Fruit fly (Drosophila melanogaster): Measurements from ENCODE around the gene CG14949.

Gene CG14949

DNA sequence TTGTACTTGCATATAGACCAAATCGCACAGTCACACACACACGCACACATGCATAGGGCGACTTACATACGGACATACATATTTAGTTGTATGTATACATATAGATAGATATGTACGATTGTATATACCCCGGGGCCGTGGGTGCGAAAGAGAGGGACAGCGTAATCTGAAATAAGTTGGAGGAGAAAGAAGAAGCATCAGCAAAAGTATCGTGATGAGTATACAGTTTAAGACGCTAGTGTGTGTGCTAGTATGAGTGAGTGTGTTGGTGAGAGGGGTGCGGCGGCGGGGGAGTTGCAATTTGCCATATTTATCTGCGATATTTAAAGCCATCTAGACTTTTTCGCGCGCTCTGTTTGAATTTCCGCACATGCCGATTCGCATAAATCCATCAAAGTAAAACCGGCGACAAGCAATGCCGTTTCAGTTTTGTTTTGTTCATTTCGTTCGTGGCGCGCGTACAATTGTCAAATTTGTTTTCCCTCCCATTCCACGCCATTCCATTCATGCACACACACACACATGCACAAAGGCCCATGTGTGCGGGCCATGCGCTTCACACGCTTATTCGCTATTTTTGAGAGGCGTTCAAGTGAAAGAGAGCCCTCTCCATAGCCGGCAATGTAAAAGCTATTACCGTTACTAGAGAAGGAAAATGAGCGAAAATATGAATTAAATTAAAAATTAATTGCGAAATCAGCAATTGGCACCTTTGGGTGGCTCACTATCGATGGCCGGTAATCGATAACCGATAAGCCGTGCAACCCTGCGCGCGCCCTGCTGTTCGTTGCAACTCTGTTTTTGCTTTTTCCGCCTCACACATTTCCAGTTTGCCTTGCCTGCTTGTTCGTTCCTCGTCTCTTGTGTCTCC lies 8.1 kb downstream of the CG14949 start (continued):
- TF ChIP-seq NC2α (GFP tag; optimal IDR thresholded peaks at IDR 0.05) (peak; percentile 73), rib (GFP tag; IDR thresholded peaks at IDR 0.05) (peak; percentile 94), ken (GFP tag; IDR thresholded peaks at IDR 0.05) (peak; percentile 78; the same call in 2 of the 3 replicates), Dek (tag; optimal IDR thresholded peaks at IDR 0.05) (no peak), ATbp (GFP tag; optimal IDR thresholded peaks at IDR 0.05) (peak; percentile 76), Pdp1 (GFP tag; optimal IDR thresholded peaks at IDR 0.05) (peak; percentile 79 to 84), Sry-β (GFP tag; optimal IDR thresholded peaks at IDR 0.05) (peak; percentile 51), cwo (GFP tag; optimal IDR thresholded peaks at IDR 0.05) (peak; percentile 48), CG17829 (tag; optimal IDR thresholded peaks at IDR 0.05) (peak; percentile 78), CG18619 (GFP tag; optimal IDR thresholded peaks at IDR 0.05) (peak; percentile 86), eyg (GFP tag; optimal IDR thresholded peaks at IDR 0.05) (peak; percentile 82), croc (GFP tag; conservative IDR thresholded peaks at IDR 0.05) (0 out of 3 replicates have a peak, but pooled peaks have one; percentile 19), yki (optimal IDR thresholded peaks at IDR 0.05) (no peak), pzg (GFP tag; optimal IDR thresholded peaks at IDR 0.05) (peak; percentile 72), CG18476 (GFP tag; optimal IDR thresholded peaks at IDR 0.05) (peak; percentile 61), CG5180 (GFP tag; optimal IDR thresholded peaks at IDR 0.05) (peak; percentile 80), CG15696 (tag; optimal IDR thresholded peaks at IDR 0.05) (peak; percentile 49), CG4820 (GFP tag; optimal IDR thresholded peaks at IDR 0.05) (peak; percentile 40), GATAe (GFP tag; conservative IDR thresholded peaks at IDR 0.05) (no peak), CG6689 (GFP tag; IDR thresholded peaks at IDR 0.05) (peak; percentile 61), CG10267 (tag; optimal IDR thresholded peaks at IDR 0.05) (peak; percentile 81), kni (GFP tag; optimal IDR thresholded peaks at IDR 0.05) (peak; percentile 94), MBD-R2 (GFP tag; IDR thresholded peaks at IDR 0.05) (peak; percentile 67), mirr (GFP tag; optimal IDR thresholded peaks at IDR 0.05) (peak; percentile 96), CG14014 (GFP tag; IDR thresholded peaks at IDR 0.05) (peak; percentile 81), CG12104 (GFP tag; optimal IDR thresholded peaks at IDR 0.05) (peak; percentile 91), TFAM (GFP tag; optimal IDR thresholded peaks at IDR 0.05) (peak; percentile 47), pfk (GFP tag; optimal IDR thresholded peaks at IDR 0.05) (peak; percentile 77), CG7987 (GFP tag; optimal IDR thresholded peaks at IDR 0.05) (peak; percentile 91), amos (GFP tag; IDR thresholded peaks at IDR 0.05; ENCODE audit: partially characterized antibody) (peak; percentile 79), CG2116 (GFP tag; optimal IDR thresholded peaks at IDR 0.05) (peak; percentile 100), gro (GFP tag; optimal IDR thresholded peaks at IDR 0.05) (peak; percentile 73), CoRest (tag; optimal IDR thresholded peaks at IDR 0.05) (peak; percentile 68), NfI (GFP tag; optimal IDR thresholded peaks at IDR 0.05) (peak; percentile 92), ab (GFP tag; optimal IDR thresholded peaks at IDR 0.05) (peak; percentile 30), ac (GFP tag; optimal IDR thresholded peaks at IDR 0.05) (peak; percentile 86), CG2199 (GFP tag; IDR thresholded peaks at IDR 0.05) (peak; percentile 65; the same call in 1 of the 3 replicates), fd64A (GFP tag; optimal IDR thresholded peaks at IDR 0.05) (peak; percentile 89), CG3281 (GFP tag; optimal IDR thresholded peaks at IDR 0.05) (peak; percentile 91), ap (GFP tag; IDR thresholded peaks at IDR 0.05) (0 out of 2 replicates have a peak, but pooled peaks have one; percentile 20), sc (optimal IDR thresholded peaks at IDR 0.05) (no peak), sc (GFP tag; optimal IDR thresholded peaks at IDR 0.05) (peak; percentile 76), CG10366 (GFP tag; IDR thresholded peaks at IDR 0.05) (peak; percentile 74), unpg (GFP tag; optimal IDR thresholded peaks at IDR 0.05) (peak; percentile 80), slbo (GFP tag; IDR thresholded peaks at IDR 0.05) (peak; percentile 74), Gug (GFP tag; IDR thresholded peaks at IDR 0.05) (0 out of 4 replicates have a peak, but pooled peaks have one; percentile 33), stwl (tag; optimal IDR thresholded peaks at IDR 0.05) (peak; percentile 95), CG17802 (tag; optimal IDR thresholded peaks at IDR 0.05) (peak; percentile 54)
